Fruit fly (Drosophila melanogaster) whole organism, prepupa: ENCODE measurements around the gene Mrtf.

ENCODE experiments used
- CG11294 ChIP-seq: fragments of 200-800 bp; sonication (Bioruptor generic); IDR thresholded peaks from 2 replicates; pipeline ENCODE4 v1.3.6; 2022; ENCODE audit warnings: missing biosample characterization, missing genetic modification characterization
- CG11902 ChIP-seq: fragments of 200-800 bp; sonication (Bioruptor generic); optimal IDR thresholded peaks from 3 replicates; lab custom pipeline; 2016; ENCODE audit warnings: missing biosample characterization, missing genetic modification characterization
- CG15336 ChIP-seq: fragments of 200-800 bp; sonication (Bioruptor generic); IDR thresholded peaks from 2 replicates; pipeline ENCODE4 v1.3.6; 2022; ENCODE audit warnings: missing biosample characterization, missing genetic modification characterization
- CG1621 ChIP-seq: fragments of 200-800 bp; sonication (Bioruptor generic); optimal IDR thresholded peaks from 3 replicates; lab custom pipeline; 2018; ENCODE audit warnings: missing biosample characterization, mild to moderate bottlenecking, missing genetic modification characterization
- CG16779 ChIP-seq: fragments of 200-800 bp; sonication (Bioruptor generic); optimal IDR thresholded peaks from 3 replicates; lab custom pipeline; 2017; ENCODE audit warnings: missing biosample characterization, mild to moderate bottlenecking, missing genetic modification characterization
- CG3032 ChIP-seq: fragments of 200-800 bp; optimal IDR thresholded peaks from 2 replicates; lab custom pipeline; 2019; ENCODE audit warnings: missing biosample characterization, mild to moderate bottlenecking, missing genetic modification characterization, moderate library complexity
- CG31627 ChIP-seq: fragments of 200-800 bp; sonication (Bioruptor generic); optimal IDR thresholded peaks from 3 replicates; lab custom pipeline; 2016; ENCODE audit warnings: missing biosample characterization, missing genetic modification characterization
- CG32006 ChIP-seq: fragments of 200-800 bp; sonication (Bioruptor generic); optimal IDR thresholded peaks from 3 replicates; lab custom pipeline; 2017; ENCODE audit warnings: missing biosample characterization, mild to moderate bottlenecking, missing genetic modification characterization
- CG3919 ChIP-seq: fragments of 200-800 bp; sonication (Bioruptor generic); optimal IDR thresholded peaks from 3 replicates; lab custom pipeline; 2016; ENCODE audit warnings: missing biosample characterization, missing genetic modification characterization
- CG6163 ChIP-seq: fragments of 200-800 bp; sonication (Bioruptor generic); IDR thresholded peaks from 3 replicates; pipeline ENCODE4 v1.3.6; 2022; ENCODE audit warnings: missing biosample characterization, missing genetic modification characterization
- CG6276 ChIP-seq: fragments of 200-800 bp; sonication (Bioruptor generic); optimal IDR thresholded peaks from 2 replicates; lab custom pipeline; 2017; ENCODE audit warnings: missing biosample characterization, mild to moderate bottlenecking, missing genetic modification characterization
- CG6854 ChIP-seq: fragments of 200-800 bp; sonication (Bioruptor generic); optimal IDR thresholded peaks from 2 replicates; lab custom pipeline; 2017; ENCODE audit warnings: missing biosample characterization, mild to moderate bottlenecking, missing genetic modification characterization
- CG7368 ChIP-seq: fragments of 200-800 bp; sonication (Bioruptor generic); optimal IDR thresholded peaks from 3 replicates; lab custom pipeline; 2016; ENCODE audit warnings: missing biosample characterization, missing genetic modification characterization
- CG8119 ChIP-seq: fragments of 200-800 bp; sonication (Bioruptor generic); IDR thresholded peaks from 3 replicates; pipeline ENCODE4 v1.3.6; 2022; ENCODE audit warnings: missing biosample characterization, missing genetic modification characterization
- CG9139 ChIP-seq: fragments of 200-800 bp; sonication (Bioruptor generic); optimal IDR thresholded peaks from 3 replicates; lab custom pipeline; 2017; ENCODE audit warnings: missing biosample characterization, mild to moderate bottlenecking, missing genetic modification characterization
- Eip75B ChIP-seq: fragments of 200-800 bp; sonication (Bioruptor generic); optimal IDR thresholded peaks from 3 replicates; lab custom pipeline; 2016; ENCODE audit warnings: missing biosample characterization, missing genetic modification characterization
- Eip78C ChIP-seq: fragments of 200-800 bp; sonication (Bioruptor generic); peaks from one replicate; lab custom pipeline; 2016; ENCODE audit warnings: missing biosample characterization, missing genetic modification characterization
- Eip93F ChIP-seq: fragments of 200-800 bp; sonication (Bioruptor generic); optimal IDR thresholded peaks from 2 replicates; lab custom pipeline; 2016; ENCODE audit warnings: missing biosample characterization, mild to moderate bottlenecking, missing genetic modification characterization
- Ets96B ChIP-seq: fragments of 200-800 bp; optimal IDR thresholded peaks from 2 replicates; lab custom pipeline; 2019; ENCODE audit warnings: missing biosample characterization, mild to moderate bottlenecking, missing genetic modification characterization, moderate library complexity
- Gug ChIP-seq: fragments of 200-800 bp; sonication (Bioruptor generic); IDR thresholded peaks from 2 replicates; pipeline ENCODE4 v1.3.6; 2022; ENCODE audit warnings: missing biosample characterization, missing genetic modification characterization
- Hr39 ChIP-seq: fragments of 200-800 bp; sonication (Bioruptor generic); optimal IDR thresholded peaks from 2 replicates; lab custom pipeline; 2016; ENCODE audit warnings: missing biosample characterization, missing genetic modification characterization
- Hr4 ChIP-seq: fragments of 200-800 bp; sonication (Bioruptor generic); optimal IDR thresholded peaks from 3 replicates; lab custom pipeline; 2016; ENCODE audit warnings: missing biosample characterization, missing genetic modification characterization
- Met ChIP-seq: fragments of 200-800 bp; sonication (Bioruptor generic); optimal IDR thresholded peaks from 3 replicates; lab custom pipeline; 2016; ENCODE audit warnings: missing biosample characterization, missing genetic modification characterization
- OdsH ChIP-seq: fragments of 200-800 bp; sonication (Bioruptor generic); optimal IDR thresholded peaks from 3 replicates; lab custom pipeline; 2016; ENCODE audit warnings: missing biosample characterization, missing genetic modification characterization
- Sox102F ChIP-seq: fragments of 200-800 bp; sonication (Bioruptor generic); optimal IDR thresholded peaks from 2 replicates; lab custom pipeline; 2016; ENCODE audit warnings: missing biosample characterization, mild to moderate bottlenecking, missing genetic modification characterization
- Sox14 ChIP-seq: fragments of 200-800 bp; sonication (Bioruptor generic); optimal IDR thresholded peaks from 3 replicates; lab custom pipeline; 2016; ENCODE audit warnings: missing biosample characterization, missing genetic modification characterization
- Sox15 ChIP-seq: fragments of 200-800 bp; sonication (Bioruptor generic); optimal IDR thresholded peaks from 3 replicates; lab custom pipeline; 2016; ENCODE audit warnings: missing biosample characterization, missing genetic modification characterization
- eg ChIP-seq: fragments of 200-800 bp; sonication (Bioruptor generic); IDR thresholded peaks from 3 replicates; pipeline ENCODE4 v1.3.6; 2022; ENCODE audit warnings: missing biosample characterization, missing genetic modification characterization
- esn ChIP-seq: fragments of 200-800 bp; sonication (Bioruptor generic); optimal IDR thresholded peaks from 2 replicates; lab custom pipeline; 2016; ENCODE audit warnings: missing biosample characterization, mild to moderate bottlenecking, missing genetic modification characterization, moderate library complexity
- fd59A ChIP-seq: fragments of 200-800 bp; sonication (Bioruptor generic); optimal IDR thresholded peaks from 2 replicates; lab custom pipeline; 2017; ENCODE audit warnings: missing biosample characterization, mild to moderate bottlenecking, missing genetic modification characterization, missing genetic modification reagents
- fkh ChIP-seq: fragments of 200-800 bp; sonication (Bioruptor generic); optimal IDR thresholded peaks from 3 replicates; lab custom pipeline; 2017; ENCODE audit warnings: missing biosample characterization, mild to moderate bottlenecking, missing genetic modification characterization, moderate library complexity
- net ChIP-seq: fragments of 200-800 bp; sonication (Bioruptor generic); optimal IDR thresholded peaks from 3 replicates; lab custom pipeline; 2016; ENCODE audit warnings: missing biosample characterization, missing genetic modification characterization
- salr ChIP-seq, 2 experiments: fragments of 200-800 bp; sonication (Bioruptor generic); optimal IDR thresholded peaks; 3 replicates each; lab custom pipeline; 2016 to 2018; ENCODE audit warnings: missing biosample characterization in 2 of 2, missing genetic modification characterization in 2 of 2, mild to moderate bottlenecking in 1 of 2
- spab ChIP-seq: fragments of 200-800 bp; sonication (Bioruptor generic); optimal IDR thresholded peaks from 2 replicates; lab custom pipeline; 2017; ENCODE audit warnings: missing biosample characterization, mild to moderate bottlenecking, missing genetic modification characterization, missing genetic modification reagents
- ss ChIP-seq, 2 experiments: fragments of 200-800 bp; sonication (Bioruptor generic); optimal IDR thresholded peaks; 2 replicates in 1 of 2; 3 replicates in 1 of 2; lab custom pipeline; 2017 to 2018; ENCODE audit warnings: mild to moderate bottlenecking in 2 of 2, missing biosample characterization in 2 of 2, missing genetic modification characterization in 2 of 2, moderate library complexity in 1 of 2
- svp ChIP-seq: fragments of 200-800 bp; sonication (Bioruptor generic); peaks from one replicate; lab custom pipeline; 2016; ENCODE audit warnings: missing biosample characterization, missing genetic modification characterization
- topi ChIP-seq: fragments of 200-800 bp; sonication (Bioruptor generic); optimal IDR thresholded peaks from 3 replicates; lab custom pipeline; 2016; ENCODE audit warnings: missing biosample characterization, missing genetic modification characterization
- vri ChIP-seq: fragments of 200-800 bp; sonication (Bioruptor generic); optimal IDR thresholded peaks from 3 replicates; lab custom pipeline; 2016; ENCODE audit warnings: missing biosample characterization, mild to moderate bottlenecking, missing genetic modification characterization

Mrtf gene

DNA sequence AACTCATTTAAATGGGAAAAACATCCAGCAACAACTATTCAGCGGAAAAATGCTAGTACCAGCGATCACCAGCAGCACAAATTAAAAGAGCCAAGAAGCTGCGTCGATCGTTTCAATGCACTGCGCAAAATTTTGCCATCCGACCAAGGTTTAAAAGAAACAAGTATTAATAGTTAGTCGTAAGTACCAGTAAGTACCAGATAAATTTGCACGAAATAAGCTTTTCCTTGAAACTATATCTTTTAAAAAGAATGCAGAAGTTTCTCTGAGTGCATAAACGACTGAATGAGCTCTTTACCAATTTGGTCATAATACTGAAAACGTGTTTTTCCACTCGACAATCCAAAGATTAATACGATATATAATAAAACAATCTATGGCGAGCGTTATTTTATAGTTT is 33.1 kb downstream of the Mrtf start (continued):
- TF ChIP-seq CG15336 (peak; percentile 77), Sox102F (GFP tag; lab: Kevin White, UChicago) (no peak), topi (GFP tag; lab: Kevin White, UChicago) (peak; percentile 18), Met (GFP tag; lab: Kevin White, UChicago) (peak; percentile 33), CG1621 (tag; lab: Kevin White, UChicago) (no peak), CG11294 (GFP tag; lab: Robert Waterston, UW) (peak; percentile 61; the same call in 1 of the 2 replicates), salr (GFP tag; optimal IDR thresholded peaks at IDR 0.05; lab: Kevin White, UChicago) (peak in 1 of 2 experiments; percentile 7), CG3919 (GFP tag; lab: Kevin White, UChicago) (peak; percentile 54), CG3032 (tag; lab: Kevin White, UChicago) (no peak), CG16779 (tag; lab: Kevin White, UChicago) (no peak), vri (no peak), Gug (GFP tag; lab: Robert Waterston, UW) (peak; percentile 64), fkh (no peak), CG11902 (GFP tag; lab: Kevin White, UChicago) (no peak), Eip93F (GFP tag; lab: Kevin White, UChicago) (no peak), CG6854 (GFP tag; lab: Kevin White, UChicago) (no peak), Hr4 (GFP tag; lab: Kevin White, UChicago) (peak; percentile 81), spab (GFP tag; lab: Kevin White, UChicago) (no peak), Hr39 (peak; percentile 62), CG31627 (peak; percentile 52)
- TF ChIP-seq, all 60 proteins: peak for 32

- TF ChIP-seq Eip78C (GFP tag; lab: Kevin White, UChicago) (peak; percentile 53), eg (GFP tag; lab: Robert Waterston, UW) (peak; percentile 65), Hr4 (GFP tag; lab: Kevin White, UChicago) (peak; percentile 35), CG7368 (GFP tag; lab: Kevin White, UChicago) (no peak), Sox14 (GFP tag; lab: Kevin White, UChicago) (no peak), Met (GFP tag; lab: Kevin White, UChicago) (no peak), CG6163 (GFP tag; lab: Robert Waterston, UW) (0 out of 3 replicates have a peak, but pooled peaks have one; percentile 25), CG32006 (GFP tag; lab: Kevin White, UChicago) (peak; percentile 29), OdsH (GFP tag; lab: Kevin White, UChicago) (no peak), CG6276 (GFP tag; lab: Kevin White, UChicago) (peak; percentile 42), CG8119 (peak; percentile 47; the same call in 1 of the 3 replicates), Gug (GFP tag; lab: Robert Waterston, UW) (peak; percentile 40; the same call in 1 of the 2 replicates), CG1621 (tag; lab: Kevin White, UChicago) (no peak), ss (GFP tag; optimal IDR thresholded peaks at IDR 0.05; lab: Kevin White, UChicago) (no peak), CG15336 (peak; percentile 58; the same call in 1 of the 2 replicates)
Measured at dm6 chr3L:2730911-2731310, 35.4 kb downstream of the Mrtf start.

DNA sequence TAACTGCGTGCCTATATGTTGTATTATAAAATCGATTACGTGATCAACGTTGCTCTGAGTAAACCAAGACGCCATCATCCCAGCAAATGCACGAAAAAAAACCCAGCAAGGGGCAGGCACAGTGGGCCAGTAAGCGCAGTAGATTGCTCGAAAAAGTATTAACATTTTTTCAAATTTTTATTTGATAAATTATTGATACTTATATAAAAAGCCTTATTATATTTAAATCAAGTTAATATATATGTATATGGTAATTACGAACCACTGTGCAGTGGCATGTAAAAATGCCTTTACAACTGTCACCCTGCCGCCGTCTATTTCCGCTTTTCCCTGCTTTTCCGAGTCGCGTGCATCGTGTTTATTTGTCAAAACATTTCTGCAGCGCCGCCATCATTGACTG is 39.3 kb downstream of the Mrtf start:
- TF ChIP-seq CG6163 (GFP tag; lab: Robert Waterston, UW), result peak; percentile 16; the same call in 1 of the 3 replicates
- no peak for TF ChIP-seq Eip75B (GFP tag; lab: Kevin White, UChicago)
- no peak for TF ChIP-seq salr (GFP tag; optimal IDR thresholded peaks at IDR 0.05; lab: Kevin White, UChicago)
- peak; percentile 15 for TF ChIP-seq net
- TF ChIP-seq CG11294 (GFP tag; lab: Robert Waterston, UW), result 0 out of 2 replicates have a peak, but pooled peaks have one; percentile 25
- no peak for TF ChIP-seq CG1621 (tag; lab: Kevin White, UChicago)
- TF ChIP-seq fd59A (GFP tag; lab: Kevin White, UChicago), result no peak
- TF ChIP-seq Sox15 (GFP tag; lab: Kevin White, UChicago), result no peak
- no peak for TF ChIP-seq Ets96B
- TF ChIP-seq svp, result no peak
- peak; percentile 77 for TF ChIP-seq eg (GFP tag; lab: Robert Waterston, UW)
- TF ChIP-seq Hr39, result no peak
- TF ChIP-seq ss (GFP tag; optimal IDR thresholded peaks at IDR 0.05; lab: Kevin White, UChicago), result no peak
- peak; percentile 69; the same call in 2 of the 3 replicates for TF ChIP-seq CG8119
- TF ChIP-seq Gug (GFP tag; lab: Robert Waterston, UW), result peak; percentile 48; the same call in 1 of the 2 replicates
- TF ChIP-seq CG16779 (tag; lab: Kevin White, UChicago), result no peak
- no peak for TF ChIP-seq CG9139 (GFP tag; lab: Kevin White, UChicago)
- peak; percentile 59; the same call in 1 of the 2 replicates for TF ChIP-seq CG15336
- no peak for TF ChIP-seq esn (GFP tag; lab: Kevin White, UChicago)
